Fruit fly (Drosophila melanogaster): ENCODE results near the gene CG42713.

DNA sequence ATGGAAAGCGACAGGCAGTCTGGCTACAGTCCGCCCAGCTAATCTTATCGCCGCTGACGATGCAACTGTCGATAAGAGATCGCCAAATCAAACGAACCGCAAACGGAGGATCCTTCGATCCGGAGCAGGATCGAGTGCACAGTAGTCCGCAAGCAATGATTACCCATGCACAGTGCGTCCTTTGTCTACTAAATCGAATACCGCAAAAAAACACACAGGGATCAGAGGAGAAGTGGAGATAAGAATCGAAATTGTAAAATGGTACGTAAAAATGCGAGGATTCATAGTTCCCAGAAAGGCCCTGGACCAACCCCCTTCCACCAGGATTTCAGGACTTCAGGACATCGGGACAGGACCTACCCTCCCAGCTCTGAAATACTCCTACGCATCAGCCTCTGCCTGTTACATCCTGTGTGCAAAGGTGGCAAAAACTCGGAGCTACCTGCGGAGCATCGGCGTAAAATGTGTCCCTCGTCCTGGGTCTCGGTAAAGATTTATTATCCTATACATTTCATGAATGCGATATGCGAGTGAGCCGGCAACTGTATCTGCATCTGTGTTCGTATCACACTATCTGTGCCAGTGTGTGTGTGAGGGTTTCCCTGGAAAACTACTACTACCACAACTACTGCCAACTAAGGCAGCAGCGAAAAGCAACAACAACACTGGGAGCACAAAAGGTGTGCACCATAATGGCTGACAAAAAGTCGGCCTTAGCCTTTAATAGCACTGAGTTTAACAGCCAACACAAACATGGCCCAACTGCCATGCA lies 49.6 kb upstream of the CG42713 start:
- no peak for TF ChIP-seq CG15336 (GFP tag; IDR thresholded peaks at IDR 0.05)
- TF ChIP-seq CG31627 (GFP tag; optimal IDR thresholded peaks at IDR 0.05), result no peak
- no peak for TF ChIP-seq ss (GFP tag; optimal IDR thresholded peaks at IDR 0.05)
- TF ChIP-seq Blimp-1 (GFP tag; optimal IDR thresholded peaks at IDR 0.05), result no peak
- no peak for TF ChIP-seq Lpt (GFP tag; optimal IDR thresholded peaks at IDR 0.05)
- no peak for TF ChIP-seq pdm3 (GFP tag; optimal IDR thresholded peaks at IDR 0.05)

Measured in whole organism, prepupa.